Fruit fly (Drosophila melanogaster): ENCODE data around the gene Blos3.
A peak's percentile ranks its signal among the peaks of the same experiment; 100 is the strongest.

Gene Blos3

DNA sequence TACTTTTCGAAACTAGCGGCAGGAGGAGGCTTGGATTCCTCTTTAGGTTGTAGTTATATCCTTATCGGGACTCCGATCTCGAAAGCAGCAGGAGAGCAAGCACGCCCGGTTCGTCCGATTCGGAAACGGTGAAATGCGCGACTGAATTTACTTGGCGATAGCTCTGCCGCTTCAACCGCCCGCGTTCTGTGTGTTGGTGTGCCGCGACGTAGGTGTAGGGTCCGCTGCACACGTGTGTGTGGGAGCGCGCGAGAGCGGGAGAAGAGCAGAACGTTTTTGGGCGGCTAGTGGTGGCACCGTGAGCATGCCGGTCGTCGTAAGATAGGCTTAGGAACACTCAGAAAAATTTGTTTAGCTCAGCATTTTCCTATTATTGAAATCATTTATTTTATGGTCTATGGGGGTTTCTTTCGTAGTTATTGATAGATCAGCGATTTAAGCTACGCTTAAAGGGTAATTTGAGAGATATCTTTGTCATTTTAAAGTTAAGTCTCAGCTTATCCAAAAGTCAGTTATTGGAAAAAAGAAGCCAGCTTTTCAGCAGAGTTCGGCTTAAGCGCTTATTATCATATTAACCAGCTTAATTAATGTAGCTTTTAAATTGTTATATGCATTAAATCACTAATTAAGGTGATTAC is 29.5 kb upstream of the Blos3 start (continued):
- TF ChIP-seq sob (GFP tag; IDR thresholded peaks at IDR 0.05) (no peak), Neu2 (GFP tag; optimal IDR thresholded peaks at IDR 0.05; ENCODE audit: borderline replicate concordance) (no peak), CG12071 (GFP tag; optimal IDR thresholded peaks at IDR 0.05) (no peak), CG13287 (GFP tag; IDR thresholded peaks at IDR 0.05; ENCODE audit: partially characterized antibody) (no peak), zf30C (GFP tag; optimal IDR thresholded peaks at IDR 0.05) (peak; percentile 88), lmd (GFP tag; IDR thresholded peaks at IDR 0.05) (no peak), Hr3 (GFP tag; optimal IDR thresholded peaks at IDR 0.05) (no peak), sqz (GFP tag; optimal IDR thresholded peaks at IDR 0.05) (no peak), Deaf1 (tag; optimal IDR thresholded peaks at IDR 0.05) (peak; percentile 67), kah (GFP tag; optimal IDR thresholded peaks at IDR 0.05) (no peak), CG1602 (GFP tag; optimal IDR thresholded peaks at IDR 0.05) (peak; percentile 8), CG11695 (GFP tag; IDR thresholded peaks at IDR 0.05) (no peak), CG2889 (GFP tag; IDR thresholded peaks at IDR 0.05) (no peak), CG18262 (tag; optimal IDR thresholded peaks at IDR 0.05) (peak; percentile 39), esg (GFP tag; conservative IDR thresholded peaks at IDR 0.05) (no peak), btn (GFP tag; optimal IDR thresholded peaks at IDR 0.05) (no peak), CG11560 (tag; IDR thresholded peaks at IDR 0.05) (no peak), ind (GFP tag; optimal IDR thresholded peaks at IDR 0.05) (no peak), CG2712 (tag; optimal IDR thresholded peaks at IDR 0.05) (peak; percentile 55), Ada2b (GFP tag; IDR thresholded peaks at IDR 0.05) (no peak), CG2199 (GFP tag; IDR thresholded peaks at IDR 0.05) (no peak), peb (GFP tag; IDR thresholded peaks at IDR 0.05) (no peak), bigmax (GFP tag; optimal IDR thresholded peaks at IDR 0.05) (no peak), CG14710 (tag; optimal IDR thresholded peaks at IDR 0.05) (no peak), Trl (optimal IDR thresholded peaks at IDR 0.05) (peak; percentile 70 to 87), Trl (GFP tag; optimal IDR thresholded peaks at IDR 0.05) (peak; percentile 14), Asciz (GFP tag; optimal IDR thresholded peaks at IDR 0.05) (no peak), lbe (GFP tag; optimal IDR thresholded peaks at IDR 0.05) (no peak), p53 (GFP tag; optimal IDR thresholded peaks at IDR 0.05) (no peak), NK7.1 (GFP tag; optimal IDR thresholded peaks at IDR 0.05) (peak; percentile 44), Abd-B (GFP tag; optimal IDR thresholded peaks at IDR 0.05) (no peak), Dll (GFP tag; IDR thresholded peaks at IDR 0.05; ENCODE audit: partially characterized antibody) (no peak), CG6654 (GFP tag; optimal IDR thresholded peaks at IDR 0.05) (no peak), Hand (GFP tag; optimal IDR thresholded peaks at IDR 0.05) (no peak), pb (GFP tag; optimal IDR thresholded peaks at IDR 0.05) (no peak), CG7928 (GFP tag; optimal IDR thresholded peaks at IDR 0.05) (no peak), Gsc (GFP tag; IDR thresholded peaks at IDR 0.05) (no peak), Doc2 (GFP tag; IDR thresholded peaks at IDR 0.05) (no peak), CG14050 (GFP tag; IDR thresholded peaks at IDR 0.05) (no peak), tin (GFP tag; optimal IDR thresholded peaks at IDR 0.05) (peak; percentile 42), bowl (GFP tag; IDR thresholded peaks at IDR 0.05) (no peak), CG12391 (tag; optimal IDR thresholded peaks at IDR 0.05) (peak; percentile 28), CG1233 (GFP tag; optimal IDR thresholded peaks at IDR 0.05) (peak; percentile 4), ken (GFP tag; IDR thresholded peaks at IDR 0.05) (no peak), Dip3 (GFP tag; optimal IDR thresholded peaks at IDR 0.05) (no peak), h (optimal IDR thresholded peaks at IDR 0.05) (no peak), bsh (GFP tag; optimal IDR thresholded peaks at IDR 0.05) (peak; percentile 12 to 39), CG7987 (GFP tag; optimal IDR thresholded peaks at IDR 0.05) (no peak), TFAM (GFP tag; optimal IDR thresholded peaks at IDR 0.05) (no peak), CG7839 (tag; optimal IDR thresholded peaks at IDR 0.05) (peak; percentile 44), CG14965 (GFP tag; optimal IDR thresholded peaks at IDR 0.05; ENCODE audit: borderline replicate concordance) (no peak)
